Fruit fly (Drosophila melanogaster): ENCODE data around the gene Ald1.

Ald1 gene

dm6 chr3R:26258955-26259354 lies 2.4 kb downstream of the Ald1 start (continued):
- TF ChIP-seq Xbp1 (GFP tag; optimal IDR thresholded peaks at IDR 0.05) (peak; percentile 40), chinmo (GFP tag; IDR thresholded peaks at IDR 0.05; ENCODE audit: partially characterized antibody) (no peak), HLHmδ (GFP tag; optimal IDR thresholded peaks at IDR 0.05) (peak; percentile 42), nerfin-1 (tag; optimal IDR thresholded peaks at IDR 0.05) (no peak), zen (tag; optimal IDR thresholded peaks at IDR 0.05) (no peak), kni (GFP tag; optimal IDR thresholded peaks at IDR 0.05) (peak; percentile 28), tgo (GFP tag; IDR thresholded peaks at IDR 0.05) (no peak), sr (GFP tag; IDR thresholded peaks at IDR 0.05) (no peak), Mes4 (GFP tag; optimal IDR thresholded peaks at IDR 0.05) (no peak), Ptx1 (GFP tag; IDR thresholded peaks at IDR 0.05) (no peak), GATAe (GFP tag; conservative IDR thresholded peaks at IDR 0.05) (no peak), ATbp (GFP tag; optimal IDR thresholded peaks at IDR 0.05) (no peak), Opbp (GFP tag; IDR thresholded peaks at IDR 0.05; ENCODE audit: partially characterized antibody) (0 out of 3 replicates have a peak, but pooled peaks have one; percentile 44), Fer1 (GFP tag; optimal IDR thresholded peaks at IDR 0.05) (no peak), CG32772 (GFP tag; IDR thresholded peaks at IDR 0.05) (no peak), Vsx1 (GFP tag; optimal IDR thresholded peaks at IDR 0.05) (no peak), abd-A (tag; optimal IDR thresholded peaks at IDR 0.05) (peak; percentile 98), D19A (tag; optimal IDR thresholded peaks at IDR 0.05) (no peak), CG11504 (tag; optimal IDR thresholded peaks at IDR 0.05) (peak; percentile 100), CG12769 (tag; optimal IDR thresholded peaks at IDR 0.05) (peak; percentile 35), sob (GFP tag; IDR thresholded peaks at IDR 0.05) (no peak), al (GFP tag; IDR thresholded peaks at IDR 0.05) (no peak), CG1603 (tag; optimal IDR thresholded peaks at IDR 0.05) (no peak), ara (GFP tag; IDR thresholded peaks at IDR 0.05) (no peak), CG15514 (GFP tag; optimal IDR thresholded peaks at IDR 0.05) (peak; percentile 5), CG3726 (GFP tag; IDR thresholded peaks at IDR 0.05) (no peak), Abd-B (GFP tag; optimal IDR thresholded peaks at IDR 0.05) (peak; percentile 4), pros (GFP tag; optimal IDR thresholded peaks at IDR 0.05) (peak; percentile 31), CG4360 (GFP tag; IDR thresholded peaks at IDR 0.05) (no peak), TFAM (GFP tag; optimal IDR thresholded peaks at IDR 0.05) (no peak), CG1832 (GFP tag; optimal IDR thresholded peaks at IDR 0.05) (peak; percentile 49), CG2889 (GFP tag; IDR thresholded peaks at IDR 0.05) (no peak), Med (GFP tag) (peak; percentile 77), Dref (GFP tag; IDR thresholded peaks at IDR 0.05) (no peak), CG14965 (GFP tag; optimal IDR thresholded peaks at IDR 0.05; ENCODE audit: borderline replicate concordance) (no peak), sd (tag; optimal IDR thresholded peaks at IDR 0.05) (peak; percentile 64), lola (GFP tag; optimal IDR thresholded peaks at IDR 0.05) (no peak), sqz (GFP tag; optimal IDR thresholded peaks at IDR 0.05) (peak; percentile 58), Nf-YB (GFP tag; optimal IDR thresholded peaks at IDR 0.05) (no peak), gsb-n (tag; optimal IDR thresholded peaks at IDR 0.05) (peak; percentile 12), unpg (GFP tag; optimal IDR thresholded peaks at IDR 0.05) (no peak), vvl (GFP tag; IDR thresholded peaks at IDR 0.05) (peak; percentile 25; the same call in 1 of the 2 replicates), dimm (GFP tag; IDR thresholded peaks at IDR 0.05) (no peak), emc (GFP tag; optimal IDR thresholded peaks at IDR 0.05) (no peak), CG3995 (GFP tag; optimal IDR thresholded peaks at IDR 0.05) (peak; percentile 3), ewg (GFP tag; optimal IDR thresholded peaks at IDR 0.05) (peak; percentile 23), gcm (GFP tag; optimal IDR thresholded peaks at IDR 0.05) (peak; percentile 35), CG13894 (tag; optimal IDR thresholded peaks at IDR 0.05) (no peak), CG16815 (GFP tag; optimal IDR thresholded peaks at IDR 0.05) (no peak), CG34376 (GFP tag; optimal IDR thresholded peaks at IDR 0.05) (no peak)
